Worm (Caenorhabditis elegans) whole organism, L3 larva: ENCODE measurements around the gene sams-3.

Experiments used
- R02D3.7 ChIP-seq: fragments of 150-350 bp; optimal IDR thresholded peaks from 2 replicates; lab custom pipeline; 2014; ENCODE audit warnings: missing biosample characterization, missing genetic modification characterization
- aly-2 ChIP-seq: fragments of 150-350 bp; optimal IDR thresholded peaks from 2 replicates; lab custom pipeline; 2014; ENCODE audit warnings: missing biosample characterization, missing genetic modification characterization
- ama-1 ChIP-seq: fragments of 150-350 bp; optimal IDR thresholded peaks from 2 replicates; lab custom pipeline; 2018
- ceh-16 ChIP-seq: sonication (generic microtip); optimal IDR thresholded peaks from 2 replicates; lab custom pipeline; 2017; ENCODE audit warnings: missing biosample characterization, missing genetic modification characterization
- ceh-28 ChIP-seq: fragments of 150-350 bp; optimal IDR thresholded peaks from 2 replicates; lab custom pipeline; 2014; ENCODE audit warnings: missing biosample characterization, missing genetic modification reagents, missing genetic modification characterization
- ceh-82 ChIP-seq: fragments of 150-350 bp; optimal IDR thresholded peaks from 2 replicates; lab custom pipeline; 2014; ENCODE audit warnings: missing biosample characterization, missing genetic modification characterization
- daf-12 ChIP-seq: fragments of 150-350 bp; optimal IDR thresholded peaks from 2 replicates; lab custom pipeline; 2014; ENCODE audit warnings: missing biosample characterization, missing genetic modification reagents, missing genetic modification characterization
- egl-27 ChIP-seq: sonication (generic microtip); optimal IDR thresholded peaks from 4 replicates; lab custom pipeline; 2017; ENCODE audit warnings: missing biosample characterization, missing genetic modification reagents, missing genetic modification characterization
- egl-5 ChIP-seq: fragments of 150-350 bp; optimal IDR thresholded peaks from 2 replicates; lab custom pipeline; 2017; ENCODE audit warnings: missing biosample characterization, missing genetic modification reagents, missing genetic modification characterization, inconsistent platforms
- elt-1 ChIP-seq: fragments of 150-350 bp; optimal IDR thresholded peaks from 2 replicates; lab custom pipeline; 2014; ENCODE audit warnings: missing biosample characterization, missing genetic modification characterization
- elt-2 ChIP-seq: sonication (generic microtip); optimal IDR thresholded peaks from 2 replicates; lab custom pipeline; 2016; ENCODE audit warnings: missing genetic modification reagents, mild to moderate bottlenecking, missing genetic modification characterization, missing compliant biosample characterization
- elt-3 ChIP-seq, 3 experiments: fragments of 150-350 bp in 1 of 3; sonication (generic microtip) in 2 of 3; optimal IDR thresholded peaks; 2 replicates in 2 of 3; 4 replicates in 1 of 3; lab custom pipeline; 2014 to 2017; ENCODE audit warnings: missing biosample characterization in 3 of 3, missing genetic modification characterization in 3 of 3
- eor-1 ChIP-seq, 2 experiments: fragments of 150-350 bp; optimal IDR thresholded peaks; 2 replicates each; lab custom pipeline; 2014 to 2018; ENCODE audit warnings: missing biosample characterization in 2 of 2, missing genetic modification characterization in 2 of 2
- fkh-10 ChIP-seq: sonication (generic microtip); optimal IDR thresholded peaks from 2 replicates; lab custom pipeline; 2017; ENCODE audit warnings: missing biosample characterization, missing genetic modification reagents, missing genetic modification characterization
- fkh-2 ChIP-seq: fragments of 150-350 bp; optimal IDR thresholded peaks from 2 replicates; lab custom pipeline; 2014; ENCODE audit warnings: missing biosample characterization, missing genetic modification reagents, missing genetic modification characterization
- fos-1 ChIP-seq: fragments of 150-350 bp; optimal IDR thresholded peaks from 2 replicates; lab custom pipeline; 2014; ENCODE audit warnings: missing biosample characterization, missing genetic modification characterization
- hmg-11 ChIP-seq: sonication (generic microtip); optimal IDR thresholded peaks from 2 replicates; lab custom pipeline; 2016; ENCODE audit warnings: missing genetic modification characterization, missing compliant biosample characterization
- jun-1 ChIP-seq: fragments of 150-350 bp; optimal IDR thresholded peaks from 2 replicates; lab custom pipeline; 2014; ENCODE audit warnings: missing biosample characterization, missing genetic modification reagents, missing genetic modification characterization
- lin-15B ChIP-seq: fragments of 150-350 bp; optimal IDR thresholded peaks from 2 replicates; lab custom pipeline; 2014; ENCODE audit warnings: missing biosample characterization, missing genetic modification characterization
- lin-39 ChIP-seq: fragments of 150-350 bp; optimal IDR thresholded peaks from 2 replicates; lab custom pipeline; 2018; ENCODE audit warnings: missing biosample characterization, missing genetic modification reagents, missing genetic modification characterization
- lsy-12 ChIP-seq: sonication (generic microtip); optimal IDR thresholded peaks from 2 replicates; lab custom pipeline; 2016; ENCODE audit warnings: mild to moderate bottlenecking, missing genetic modification characterization, missing compliant biosample characterization
- mdl-1 ChIP-seq: fragments of 150-350 bp; optimal IDR thresholded peaks from 2 replicates; lab custom pipeline; 2014; ENCODE audit warnings: missing biosample characterization, missing genetic modification characterization
- mml-1 ChIP-seq: fragments of 150-350 bp; sonication (generic microtip); optimal IDR thresholded peaks from 3 replicates; lab custom pipeline; 2014; ENCODE audit warnings: missing biosample characterization, missing genetic modification characterization
- nhr-12 ChIP-seq: fragments of 150-350 bp; optimal IDR thresholded peaks from 2 replicates; lab custom pipeline; 2014; ENCODE audit warnings: missing biosample characterization, missing genetic modification characterization
- nhr-23 ChIP-seq: fragments of 150-350 bp; optimal IDR thresholded peaks from 2 replicates; lab custom pipeline; 2014; ENCODE audit warnings: missing biosample characterization, missing genetic modification reagents, missing genetic modification characterization
- nhr-237 ChIP-seq: fragments of 150-350 bp; optimal IDR thresholded peaks from 2 replicates; lab custom pipeline; 2014; ENCODE audit warnings: missing biosample characterization, missing genetic modification characterization
- nhr-25 ChIP-seq: sonication (generic microtip); optimal IDR thresholded peaks from 2 replicates; lab custom pipeline; 2017; ENCODE audit warnings: missing biosample characterization, missing genetic modification characterization
- nhr-28 ChIP-seq: fragments of 150-350 bp; optimal IDR thresholded peaks from 2 replicates; lab custom pipeline; 2014; ENCODE audit warnings: missing biosample characterization, missing genetic modification characterization
- nhr-43 ChIP-seq: sonication (generic microtip); optimal IDR thresholded peaks from 2 replicates; lab custom pipeline; 2016; ENCODE audit warnings: mild to moderate bottlenecking, missing genetic modification characterization, missing compliant biosample characterization; ENCODE audit not compliant: poor library complexity, severe bottlenecking
- nhr-76 ChIP-seq: fragments of 150-350 bp; sonication (generic microtip); optimal IDR thresholded peaks from 5 replicates; lab custom pipeline; 2014; ENCODE audit warnings: missing biosample characterization, missing genetic modification characterization
- nhr-77 ChIP-seq: fragments of 150-350 bp; optimal IDR thresholded peaks from 2 replicates; lab custom pipeline; 2014; ENCODE audit warnings: missing biosample characterization, missing genetic modification characterization
- pha-4 ChIP-seq: fragments of 150-350 bp; optimal IDR thresholded peaks from 2 replicates; lab custom pipeline; 2014; ENCODE audit warnings: missing biosample characterization, missing genetic modification reagents, missing genetic modification characterization
- pqm-1 ChIP-seq: fragments of 150-350 bp; optimal IDR thresholded peaks from 2 replicates; lab custom pipeline; 2017; ENCODE audit warnings: missing biosample characterization, missing genetic modification characterization, inconsistent platforms
- sea-2 ChIP-seq: fragments of 150-350 bp; sonication (generic microtip); optimal IDR thresholded peaks from 4 replicates; lab custom pipeline; 2014; ENCODE audit warnings: missing biosample characterization, missing genetic modification reagents, missing genetic modification characterization
- skn-1 ChIP-seq: fragments of 150-350 bp; optimal IDR thresholded peaks from 2 replicates; lab custom pipeline; 2014; ENCODE audit warnings: missing biosample characterization, missing genetic modification characterization
- snpc-4 ChIP-seq: fragments of 150-350 bp; optimal IDR thresholded peaks from 2 replicates; lab custom pipeline; 2014; ENCODE audit warnings: missing biosample characterization, missing genetic modification characterization
- tbx-2 ChIP-seq: sonication (generic microtip); optimal IDR thresholded peaks from 2 replicates; lab custom pipeline; 2016; ENCODE audit warnings: mild to moderate bottlenecking, missing genetic modification characterization, missing compliant biosample characterization
- unc-39 ChIP-seq: sonication (generic microtip); optimal IDR thresholded peaks from 4 replicates; lab custom pipeline; 2017; ENCODE audit warnings: missing biosample characterization, missing genetic modification characterization
- unc-62 ChIP-seq: fragments of 150-350 bp; sonication (generic microtip); optimal IDR thresholded peaks from 4 replicates; lab custom pipeline; 2014; ENCODE audit warnings: missing biosample characterization, missing genetic modification reagents, missing genetic modification characterization
- ztf-4 ChIP-seq: fragments of 150-350 bp; optimal IDR thresholded peaks from 2 replicates; lab custom pipeline; 2014; ENCODE audit warnings: missing biosample characterization, missing genetic modification characterization

The sams-3 gene

ce11 chrIV:5855608-5856007, 7.2 kb downstream of the sams-3 start:
- TF ChIP-seq R02D3.7, result no peak
- TF ChIP-seq lin-39 (tag; lab: Kevin White, UChicago), result no peak
- no peak for TF ChIP-seq nhr-77 (tag; lab: Kevin White, UChicago)
- TF ChIP-seq egl-27 (tag; lab: Kevin White, UChicago), result no peak
- TF ChIP-seq nhr-25, result no peak
- no peak for TF ChIP-seq unc-62 (GFP tag; lab: Kevin White, UChicago)
- TF ChIP-seq elt-3 (tag; optimal IDR thresholded peaks at IDR 0.05; lab: Kevin White, UChicago), result no peak
- no peak for TF ChIP-seq lin-15B (tag; lab: Kevin White, UChicago)
- TF ChIP-seq daf-12, result no peak
- no peak for TF ChIP-seq elt-1 (tag; lab: Kevin White, UChicago)
- no peak for TF ChIP-seq pha-4 (tag; lab: Kevin White, UChicago)
- TF ChIP-seq pqm-1 (tag; lab: Kevin White, UChicago), result no peak
- no peak for TF ChIP-seq fkh-2 (tag; lab: Kevin White, UChicago)
- TF ChIP-seq nhr-237 (tag; lab: Kevin White, UChicago), result no peak

ce11 chrIV:5856975-5857374, 8.5 kb downstream of the sams-3 start:
- no peak for TF ChIP-seq ceh-82 (tag; lab: Kevin White, UChicago)
- TF ChIP-seq egl-5 (tag; lab: Kevin White, UChicago), result no peak
- TF ChIP-seq pha-4 (tag; lab: Kevin White, UChicago), result no peak
- no peak for TF ChIP-seq elt-1 (tag; lab: Kevin White, UChicago)
- TF ChIP-seq jun-1 (tag; lab: Kevin White, UChicago), result no peak
- no peak for TF ChIP-seq ceh-28 (tag; lab: Kevin White, UChicago)
- TF ChIP-seq skn-1, result no peak
- no peak for TF ChIP-seq nhr-76
- TF ChIP-seq mml-1 (tag; lab: Kevin White, UChicago), result no peak

DNA sequence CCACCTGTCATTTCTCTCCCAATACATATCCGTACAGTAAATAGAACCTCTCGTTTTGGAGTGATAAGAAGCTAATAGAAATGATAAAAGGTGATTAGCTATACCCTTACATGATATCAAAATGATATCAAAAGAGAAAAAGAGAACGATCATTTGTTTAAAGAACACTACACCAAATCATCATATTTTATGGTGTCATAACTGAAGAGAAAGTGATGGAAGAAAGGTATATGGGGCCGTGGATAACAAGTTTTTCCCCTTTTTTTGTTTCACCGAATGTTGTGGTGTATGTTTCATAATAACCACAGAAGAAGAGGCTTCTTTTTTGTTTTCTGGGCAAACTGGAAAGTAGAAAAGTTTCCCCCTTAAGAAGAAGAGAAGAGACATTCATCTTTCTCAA, 9.8 kb downstream of the sams-3 start:
- no peak for TF ChIP-seq lsy-12
- TF ChIP-seq elt-3 (tag; optimal IDR thresholded peaks at IDR 0.05; lab: Kevin White, UChicago), result peak in 1 of 3 experiments; percentile 78
- no peak for TF ChIP-seq jun-1 (tag; lab: Kevin White, UChicago)
- TF ChIP-seq egl-27 (tag; lab: Kevin White, UChicago), result no peak
- peak; percentile 41 for TF ChIP-seq nhr-43
- TF ChIP-seq nhr-23 (tag; lab: Kevin White, UChicago), result peak; percentile 72
- no peak for TF ChIP-seq ztf-4 (tag; lab: Kevin White, UChicago)

- TF ChIP-seq unc-62 (GFP tag; lab: Kevin White, UChicago) (no peak), ama-1 (lab: Kevin White, UChicago) (no peak), tbx-2 (tag; lab: Kevin White, UChicago) (no peak), pha-4 (tag; lab: Kevin White, UChicago) (no peak), snpc-4 (tag; lab: Kevin White, UChicago) (no peak), sea-2 (GFP tag; lab: Kevin White, UChicago) (no peak), fkh-10 (GFP tag; lab: Kevin White, UChicago) (no peak), fos-1 (tag; lab: Kevin White, UChicago) (no peak), nhr-43 (no peak), nhr-237 (tag; lab: Kevin White, UChicago) (no peak), lin-39 (tag; lab: Kevin White, UChicago) (no peak), nhr-23 (tag; lab: Kevin White, UChicago) (no peak), egl-5 (tag; lab: Kevin White, UChicago) (no peak), jun-1 (tag; lab: Kevin White, UChicago) (no peak), elt-2 (tag; lab: Kevin White, UChicago) (no peak), fkh-2 (tag; lab: Kevin White, UChicago) (no peak), nhr-28 (tag; lab: Kevin White, UChicago) (no peak), hmg-11 (tag; lab: Kevin White, UChicago) (no peak), nhr-76 (no peak)
Measured at ce11 chrIV:5859876-5860275, 11.4 kb downstream of the sams-3 start, which contains the start of gene C06E7.4. Gene C06E7.4, minus strand, starts transcription at chrIV:5859976.

- TF ChIP-seq elt-2 (tag; lab: Kevin White, UChicago) (no peak), tbx-2 (tag; lab: Kevin White, UChicago) (no peak), nhr-237 (tag; lab: Kevin White, UChicago) (no peak), nhr-76 (no peak), fkh-2 (tag; lab: Kevin White, UChicago) (no peak), ztf-4 (tag; lab: Kevin White, UChicago) (no peak), nhr-25 (no peak), aly-2 (tag; lab: Kevin White, UChicago) (no peak), mdl-1 (tag; lab: Kevin White, UChicago) (no peak), lin-15B (tag; lab: Kevin White, UChicago) (no peak), pqm-1 (tag; lab: Kevin White, UChicago) (no peak), ceh-16 (tag; lab: Kevin White, UChicago) (no peak), elt-3 (tag; optimal IDR thresholded peaks at IDR 0.05; lab: Kevin White, UChicago) (no peak), nhr-28 (tag; lab: Kevin White, UChicago) (no peak), nhr-12 (tag; lab: Kevin White, UChicago) (no peak), unc-39 (tag; lab: Kevin White, UChicago) (no peak), unc-62 (GFP tag; lab: Kevin White, UChicago) (no peak), eor-1 (tag; optimal IDR thresholded peaks at IDR 0.05; lab: Kevin White, UChicago) (no peak)
Measured at ce11 chrIV:5860762-5861161, 12.3 kb downstream of the sams-3 start.
